Worm (Caenorhabditis elegans) whole organism, late embryonic: ENCODE results near the gene slc-9B.1.

ENCODE experiments used
- C08G9.2 ChIP-seq: sonication (generic microtip); optimal IDR thresholded peaks from 2 replicates; lab custom pipeline; 2016; ENCODE audit warnings: mild to moderate bottlenecking, missing genetic modification characterization, moderate library complexity, missing compliant biosample characterization
- F13H6.1 ChIP-seq: sonication (generic microtip); optimal IDR thresholded peaks from 2 replicates; lab custom pipeline; 2016; ENCODE audit warnings: missing genetic modification characterization, missing compliant biosample characterization
- K02D7.2 ChIP-seq: sonication (generic microtip); optimal IDR thresholded peaks from 2 replicates; lab custom pipeline; 2017; ENCODE audit warnings: mild to moderate bottlenecking, missing genetic modification characterization, missing compliant biosample characterization
- K09A11.1 ChIP-seq: sonication (generic microtip); optimal IDR thresholded peaks from 2 replicates; lab custom pipeline; 2017; ENCODE audit warnings: antibody characterized with exemption, mild to moderate bottlenecking, missing genetic modification characterization, missing compliant biosample characterization; ENCODE audit not compliant: insufficient read depth
- T23F11.4 ChIP-seq: fragments of 200-800 bp; sonication (Bioruptor generic); optimal IDR thresholded peaks from 2 replicates; lab custom pipeline; 2018; ENCODE audit warnings: mild to moderate bottlenecking, missing genetic modification characterization, missing compliant biosample characterization
- Y22D7AL.16 ChIP-seq: sonication (generic microtip); optimal IDR thresholded peaks from 2 replicates; lab custom pipeline; 2016; ENCODE audit warnings: missing genetic modification characterization, missing compliant biosample characterization
- ceh-14 ChIP-seq: sonication (generic microtip); optimal IDR thresholded peaks from 2 replicates; lab custom pipeline; 2016; ENCODE audit warnings: missing genotype, missing genetic modification characterization, missing compliant biosample characterization
- ceh-24 ChIP-seq: sonication (generic microtip); optimal IDR thresholded peaks from 2 replicates; lab custom pipeline; 2016; ENCODE audit warnings: mild to moderate bottlenecking, missing genetic modification characterization, missing compliant biosample characterization
- ceh-30 ChIP-seq: fragments of 150-350 bp; optimal IDR thresholded peaks from 2 replicates; lab custom pipeline; 2014; ENCODE audit warnings: missing biosample characterization, missing genetic modification characterization
- ceh-34 ChIP-seq: sonication (generic microtip); optimal IDR thresholded peaks from 2 replicates; lab custom pipeline; 2016; ENCODE audit warnings: mild to moderate bottlenecking, missing genetic modification characterization, missing compliant biosample characterization
- ceh-45 ChIP-seq: fragments of 200-800 bp; sonication (Bioruptor generic); IDR thresholded peaks from 2 replicates; pipeline ENCODE4 v1.3.6; 2022; ENCODE audit warnings: missing genetic modification reagents, missing genetic modification characterization, missing compliant biosample characterization
- dve-1 ChIP-seq: sonication (generic microtip); optimal IDR thresholded peaks from 2 replicates; lab custom pipeline; 2017; ENCODE audit warnings: antibody characterized with exemption, mild to moderate bottlenecking, missing genetic modification characterization, missing compliant biosample characterization
- elt-2 ChIP-seq: sonication (generic microtip); optimal IDR thresholded peaks from 2 replicates; lab custom pipeline; 2016; ENCODE audit warnings: missing genetic modification reagents, missing genetic modification characterization, missing compliant biosample characterization
- ets-4 ChIP-seq: sonication (generic microtip); optimal IDR thresholded peaks from 2 replicates; lab custom pipeline; 2016; ENCODE audit warnings: missing genetic modification characterization, missing compliant biosample characterization
- fax-1 ChIP-seq: sonication (generic microtip); optimal IDR thresholded peaks from 2 replicates; lab custom pipeline; 2016; ENCODE audit warnings: missing genotype, missing genetic modification characterization, missing compliant biosample characterization
- fkh-6 ChIP-seq: sonication (generic microtip); optimal IDR thresholded peaks from 2 replicates; lab custom pipeline; 2016; ENCODE audit warnings: missing genetic modification characterization, missing compliant biosample characterization
- gmeb-2 ChIP-seq: sonication (generic microtip); optimal IDR thresholded peaks from 2 replicates; lab custom pipeline; 2016; ENCODE audit warnings: missing genetic modification characterization, inconsistent platforms, missing compliant biosample characterization
- hlh-13 ChIP-seq: fragments of 200-800 bp; sonication (Bioruptor generic); optimal IDR thresholded peaks from 2 replicates; lab custom pipeline; 2018; ENCODE audit warnings: mild to moderate bottlenecking, missing genetic modification characterization, missing compliant biosample characterization
- hlh-15 ChIP-seq: sonication (generic microtip); optimal IDR thresholded peaks from 2 replicates; lab custom pipeline; 2016; ENCODE audit warnings: missing genetic modification characterization, missing compliant biosample characterization
- hlh-6 ChIP-seq: sonication (generic microtip); optimal IDR thresholded peaks from 2 replicates; lab custom pipeline; 2016; ENCODE audit warnings: missing genotype, missing genetic modification characterization, missing compliant biosample characterization
- madf-2 ChIP-seq: sonication (generic microtip); optimal IDR thresholded peaks from 2 replicates; lab custom pipeline; 2017; ENCODE audit warnings: missing genetic modification characterization, missing compliant biosample characterization
- nfya-1 ChIP-seq: sonication (generic microtip); optimal IDR thresholded peaks from 2 replicates; lab custom pipeline; 2017; ENCODE audit warnings: missing genetic modification characterization, mild to moderate bottlenecking, missing compliant biosample characterization, antibody characterized with exemption, moderate library complexity
- nhr-11 ChIP-seq: fragments of 150-350 bp; optimal IDR thresholded peaks from 2 replicates; lab custom pipeline; 2014; ENCODE audit warnings: missing biosample characterization, missing genetic modification characterization
- nhr-232 ChIP-seq: sonication (generic microtip); optimal IDR thresholded peaks from 2 replicates; lab custom pipeline; 2016; ENCODE audit warnings: missing genetic modification characterization, missing compliant biosample characterization
- odd-2 ChIP-seq: sonication (generic microtip); optimal IDR thresholded peaks from 2 replicates; lab custom pipeline; 2017; ENCODE audit warnings: antibody characterized with exemption, mild to moderate bottlenecking, missing genetic modification characterization, missing compliant biosample characterization
- pag-3 ChIP-seq: sonication (generic microtip); optimal IDR thresholded peaks from 2 replicates; lab custom pipeline; 2016; ENCODE audit warnings: missing compliant biosample characterization, missing genetic modification characterization, borderline replicate concordance
- pat-9 ChIP-seq: fragments of 200-800 bp; sonication (Bioruptor generic); optimal IDR thresholded peaks from 2 replicates; lab custom pipeline; 2018; ENCODE audit warnings: mild to moderate bottlenecking, missing genetic modification characterization, moderate library complexity, missing compliant biosample characterization
- pqm-1 ChIP-seq: sonication (generic microtip); optimal IDR thresholded peaks from 2 replicates; lab custom pipeline; 2016; ENCODE audit warnings: missing genetic modification characterization, missing compliant biosample characterization
- ref-2 ChIP-seq: sonication (generic microtip); optimal IDR thresholded peaks from 2 replicates; lab custom pipeline; 2016; ENCODE audit warnings: missing genetic modification characterization, missing compliant biosample characterization
- rnt-1 ChIP-seq: sonication (generic microtip); optimal IDR thresholded peaks from 2 replicates; lab custom pipeline; 2016; ENCODE audit warnings: missing genetic modification characterization, missing compliant biosample characterization
- sox-4 ChIP-seq: sonication (generic microtip); optimal IDR thresholded peaks from 2 replicates; lab custom pipeline; 2017; ENCODE audit warnings: mild to moderate bottlenecking, missing genetic modification characterization, inconsistent platforms, missing compliant biosample characterization
- tbx-2 ChIP-seq: sonication (generic microtip); optimal IDR thresholded peaks from 2 replicates; lab custom pipeline; 2016; ENCODE audit warnings: missing genetic modification characterization, missing compliant biosample characterization
- unc-3 ChIP-seq, 2 experiments: fragments of 200-800 bp in 1 of 2; sonication (Bioruptor generic) in 1 of 2; sonication (generic microtip) in 1 of 2; conservative IDR thresholded peaks in 1 of 2; optimal IDR thresholded peaks in 1 of 2; 2 replicates each; pipeline versions ENCODE4 v1.3.6 to Lab custom; 2016 to 2022; ENCODE audit warnings: missing compliant biosample characterization in 2 of 2, missing genetic modification characterization in 2 of 2, missing genetic modification reagents in 1 of 2
- unc-42 ChIP-seq: sonication (generic microtip); optimal IDR thresholded peaks from 2 replicates; lab custom pipeline; 2016; ENCODE audit warnings: missing genotype, missing genetic modification characterization, missing compliant biosample characterization
- unc-55 ChIP-seq: sonication (generic microtip); optimal IDR thresholded peaks from 2 replicates; lab custom pipeline; 2017; ENCODE audit warnings: missing biosample characterization, missing genetic modification reagents, missing genetic modification characterization
- zip-5 ChIP-seq: sonication (generic microtip); optimal IDR thresholded peaks from 2 replicates; lab custom pipeline; 2016; ENCODE audit warnings: missing genetic modification characterization, missing compliant biosample characterization

Gene slc-9B.1

DNA sequence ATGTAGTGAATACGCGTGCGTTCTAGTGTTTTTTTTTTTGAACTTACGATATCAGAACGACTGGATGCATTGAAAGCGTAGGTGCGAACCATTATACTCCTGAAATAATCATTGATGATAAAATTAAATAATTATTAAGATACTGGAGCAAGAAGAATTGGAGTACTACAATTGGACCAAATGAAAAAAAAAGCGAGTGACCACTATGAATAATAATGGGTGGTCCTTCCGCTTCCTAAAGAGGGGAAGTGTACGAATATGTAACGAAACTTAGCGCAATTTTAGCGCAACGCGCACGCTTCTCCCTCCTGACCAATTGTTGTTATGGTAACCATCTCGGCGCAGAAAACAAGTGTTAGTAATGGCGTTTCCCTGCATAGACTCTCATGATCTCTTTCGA lies 36.5 kb downstream of the slc-9B.1 start, which contains the start of gene F41E7.9:
Gene F41E7.9, minus strand, starts transcription at position 101 of the 400 bp plus-strand sequence.
- no peak for TF ChIP-seq K09A11.1 (tag; lab: Kevin White, UChicago)
- no peak for TF ChIP-seq rnt-1 (tag; lab: Kevin White, UChicago)
- no peak for TF ChIP-seq fkh-6

DNA sequence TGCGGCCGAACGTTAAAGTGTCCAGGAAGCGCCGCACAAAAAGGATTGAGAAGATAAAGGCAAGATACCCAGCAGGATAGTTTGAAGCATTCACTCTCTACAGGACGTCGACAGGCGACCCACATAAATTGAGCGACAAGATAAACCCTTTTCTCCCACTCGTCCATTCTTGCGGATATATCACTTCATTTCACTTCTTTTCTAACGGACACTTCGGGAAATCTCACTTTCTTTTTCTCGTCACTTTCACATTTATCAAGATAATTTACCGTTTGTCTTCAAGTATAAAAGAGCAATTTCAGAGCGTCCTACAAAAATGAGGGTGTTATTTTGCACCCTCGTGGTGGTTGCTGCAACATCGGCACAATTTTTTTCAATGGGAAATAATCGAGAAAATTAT lies 38.2 kb downstream of the slc-9B.1 start, which contains the start of gene R07E3.6:
Gene R07E3.6, plus strand, starts transcription at position 158 of the 400 bp plus-strand sequence.
- TF ChIP-seq K02D7.2 (tag; lab: Kevin White, UChicago) (no peak), pqm-1 (tag; lab: Kevin White, UChicago) (no peak), unc-55 (GFP tag; lab: Kevin White, UChicago) (no peak), ceh-34 (no peak), odd-2 (no peak), unc-3 (GFP tag; conservative IDR thresholded peaks at IDR 0.05; lab: Robert Waterston, UW) (no peak), unc-3 (tag; optimal IDR thresholded peaks at IDR 0.05; lab: Kevin White, UChicago) (no peak)

DNA sequence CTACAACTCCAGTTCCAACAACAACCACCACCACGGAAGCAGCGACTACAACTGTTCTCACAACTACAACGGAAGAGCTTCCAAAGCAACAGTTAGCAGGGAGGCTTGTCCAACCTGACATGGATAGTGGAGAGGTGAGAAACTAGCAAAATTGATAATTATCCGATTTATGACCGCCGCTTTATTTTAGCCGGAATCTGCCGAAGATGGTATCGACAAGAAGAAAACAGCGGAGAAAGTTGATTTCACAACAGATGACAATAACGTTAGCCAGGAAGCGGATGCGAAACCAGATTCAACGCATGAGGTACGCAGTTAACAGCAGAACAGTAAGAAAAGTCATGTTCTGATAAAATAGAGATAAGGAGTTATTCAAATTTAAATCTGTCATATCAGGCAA lies 39.0 kb downstream of the slc-9B.1 start:
- no peak for TF ChIP-seq T23F11.4 (GFP tag; lab: Kevin White, UChicago)
- TF ChIP-seq hlh-13 (GFP tag; lab: Kevin White, UChicago): no peak

DNA sequence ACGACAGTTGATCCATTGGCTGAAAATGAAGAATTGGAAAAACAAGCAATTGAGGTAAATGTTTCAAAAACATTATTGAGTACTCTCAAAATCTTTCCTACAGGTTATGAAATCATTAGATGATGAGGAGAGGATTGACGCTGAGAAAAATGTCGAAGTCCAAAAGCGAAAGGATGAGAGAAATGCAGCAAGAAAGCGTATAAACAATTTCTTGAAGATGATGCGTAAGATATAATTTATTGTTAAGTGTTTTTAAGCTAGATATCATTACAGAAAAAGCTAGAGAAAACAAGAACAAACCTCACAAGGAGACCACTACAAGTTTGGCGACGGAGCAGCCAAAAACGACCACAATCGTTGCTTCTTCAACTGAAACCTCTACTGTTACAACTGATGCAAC lies 40.3 kb downstream of the slc-9B.1 start:
- no peak for TF ChIP-seq pag-3
- no peak for TF ChIP-seq odd-2
- TF ChIP-seq fkh-6: no peak
- no peak for TF ChIP-seq F13H6.1
- TF ChIP-seq ceh-30 (tag; lab: Kevin White, UChicago): no peak
- TF ChIP-seq ref-2 (tag; lab: Kevin White, UChicago): no peak
- no peak for TF ChIP-seq ceh-24 (tag; lab: Kevin White, UChicago)
- TF ChIP-seq ceh-45: no peak
- no peak for TF ChIP-seq unc-42 (tag; lab: Kevin White, UChicago)
- no peak for TF ChIP-seq nfya-1 (tag; lab: Kevin White, UChicago)
- no peak for TF ChIP-seq gmeb-2

DNA sequence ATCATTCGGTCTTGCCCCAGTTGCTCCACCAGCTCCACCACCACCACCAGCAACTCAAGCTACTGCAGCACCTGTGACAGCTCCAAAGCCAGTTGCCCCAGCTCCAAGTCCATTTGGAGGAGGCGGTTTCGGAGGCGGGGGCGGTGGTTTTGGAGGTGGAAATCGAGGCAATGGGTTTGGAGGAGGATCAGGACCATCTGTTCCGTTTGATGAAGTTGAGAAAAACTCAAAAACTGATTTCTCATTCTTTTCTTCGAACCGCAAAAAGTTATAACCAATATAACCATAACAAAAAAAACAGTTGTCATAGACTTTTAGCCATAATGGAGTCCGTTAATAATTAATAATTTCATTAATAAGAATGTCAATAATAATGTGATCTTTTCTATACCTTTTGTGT lies 42.0 kb downstream of the slc-9B.1 start:
- no peak for TF ChIP-seq ceh-14
- no peak for TF ChIP-seq zip-5
- no peak for TF ChIP-seq K09A11.1 (tag; lab: Kevin White, UChicago)
- no peak for TF ChIP-seq tbx-2
- no peak for TF ChIP-seq Y22D7AL.16 (tag; lab: Kevin White, UChicago)
- TF ChIP-seq dve-1 (tag; lab: Kevin White, UChicago): no peak
- no peak for TF ChIP-seq madf-2 (tag; lab: Kevin White, UChicago)
- no peak for TF ChIP-seq hlh-6 (tag; lab: Kevin White, UChicago)
- no peak for TF ChIP-seq nhr-232
- no peak for TF ChIP-seq sox-4
- TF ChIP-seq pqm-1 (tag; lab: Kevin White, UChicago): no peak
- TF ChIP-seq C08G9.2 (tag; lab: Kevin White, UChicago): no peak
- no peak for TF ChIP-seq ets-4 (tag; lab: Kevin White, UChicago)
- TF ChIP-seq nhr-11 (tag; lab: Kevin White, UChicago): no peak
- no peak for TF ChIP-seq hlh-15 (tag; lab: Kevin White, UChicago)
- no peak for TF ChIP-seq elt-2
- TF ChIP-seq fax-1 (tag; lab: Kevin White, UChicago): no peak
- no peak for TF ChIP-seq pat-9 (tag; lab: Kevin White, UChicago)
- TF ChIP-seq ceh-34: no peak
- TF ChIP-seq, all 69 proteins: peak for 0
